Fruit fly (Drosophila melanogaster) whole organism, wandering third instar larva: Measurements from ENCODE around the gene SA2.

ENCODE experiments used
- Abd-B ChIP-seq: fragments of >200 bp; optimal IDR thresholded peaks from 2 replicates; lab custom pipeline; 2017; ENCODE audit warnings: missing biosample characterization, missing genetic modification characterization
- Myc ChIP-seq: fragments of >200 bp; optimal IDR thresholded peaks from 2 replicates; lab custom pipeline; 2017
- Vsx2 ChIP-seq: fragments of 200-300, 225-300 bp; sonication (Bioruptor generic); optimal IDR thresholded peaks from 2 replicates; lab custom pipeline; 2018; ENCODE audit warnings: missing biosample characterization, missing genetic modification characterization; ENCODE audit not compliant: partially characterized antibody
- dmrt93B ChIP-seq: fragments of 200-800 bp; sonication (Bioruptor generic); optimal IDR thresholded peaks from 2 replicates; lab custom pipeline; 2018; ENCODE audit warnings: missing biosample characterization, mild to moderate bottlenecking, missing genetic modification characterization
- dsf ChIP-seq: sonication (Bioruptor generic); optimal IDR thresholded peaks from 2 replicates; lab custom pipeline; 2016; ENCODE audit warnings: missing biosample characterization, missing genetic modification characterization, borderline replicate concordance
- pan ChIP-seq: fragments of >200 bp; optimal IDR thresholded peaks from 2 replicates; lab custom pipeline; 2017
- psq ChIP-seq: fragments of 200-800 bp; sonication (Bioruptor generic); optimal IDR thresholded peaks from 3 replicates; lab custom pipeline; 2017; ENCODE audit warnings: missing biosample characterization, mild to moderate bottlenecking, missing genetic modification characterization, moderate library complexity

dm6 chr3L:1463547-1463946, 25.9 kb upstream of the SA2 start, which contains the start of gene rho:
- no peak for TF ChIP-seq dsf
- TF ChIP-seq psq (GFP tag; lab: Kevin White, UChicago), result no peak
- no peak for TF ChIP-seq Abd-B
- no peak for TF ChIP-seq pan (lab: Kevin White, UChicago)
- TF ChIP-seq Myc (lab: Kevin White, UChicago), result no peak
- peak; percentile 8 for TF ChIP-seq Vsx2
- TF ChIP-seq dmrt93B (GFP tag; lab: Kevin White, UChicago), result no peak
